Worm (Caenorhabditis elegans) whole organism, young adult: ENCODE measurements around the gene cdk-1.

ENCODE experiments used
- C06A6.2 ChIP-seq: fragments of 200-800 bp; sonication (Bioruptor generic); conservative IDR thresholded peaks from 2 replicates; pipeline ENCODE4 v1.3.6; 2022; ENCODE audit warnings: missing genetic modification characterization, missing compliant biosample characterization
- C17E4.6 ChIP-seq: fragments of 200-800 bp; sonication (Bioruptor generic); IDR thresholded peaks from 2 replicates; pipeline ENCODE4 v1.3.6; 2022; ENCODE audit warnings: missing genetic modification reagents, missing genetic modification characterization, missing compliant biosample characterization
- D2030.7 ChIP-seq: fragments of 200-800 bp; sonication (Bioruptor generic); IDR thresholded peaks from 2 replicates; pipeline ENCODE4 v1.3.6; 2022; ENCODE audit warnings: missing genetic modification reagents, missing genetic modification characterization, missing compliant biosample characterization
- F37B4.10 ChIP-seq: fragments of 200-800 bp; sonication (Bioruptor generic); IDR thresholded peaks from 2 replicates; pipeline ENCODE4 v1.3.6; 2022; ENCODE audit warnings: missing genetic modification characterization, missing compliant biosample characterization
- F49E8.2 ChIP-seq: sonication (generic microtip); optimal IDR thresholded peaks from 3 replicates; lab custom pipeline; 2017; ENCODE audit warnings: missing genetic modification characterization, mild to moderate bottlenecking, missing compliant biosample characterization, antibody characterized with exemption, moderate library complexity; ENCODE audit not compliant: insufficient read depth
- F55B11.4 ChIP-seq: sonication (generic microtip); optimal IDR thresholded peaks from 2 replicates; lab custom pipeline; 2016; ENCODE audit warnings: missing compliant biosample characterization, missing genetic modification characterization, borderline replicate concordance; ENCODE audit not compliant: insufficient read depth
- F57A8.1 ChIP-seq: fragments of 200-800 bp; sonication (Bioruptor generic); optimal IDR thresholded peaks from 2 replicates; lab custom pipeline; 2018; ENCODE audit warnings: mild to moderate bottlenecking, missing genetic modification characterization, moderate library complexity, missing compliant biosample characterization
- T07F8.4 ChIP-seq: sonication (generic microtip); optimal IDR thresholded peaks from 2 replicates; lab custom pipeline; 2016; ENCODE audit warnings: mild to moderate bottlenecking, missing genetic modification characterization, moderate library complexity, missing compliant biosample characterization
- T26A5.8 ChIP-seq: sonication (generic microtip); optimal IDR thresholded peaks from 2 replicates; lab custom pipeline; 2016; ENCODE audit warnings: missing genetic modification characterization, missing compliant biosample characterization
- Y53G8AR.9 ChIP-seq: fragments of 200-800 bp; sonication (Bioruptor generic); conservative IDR thresholded peaks from 2 replicates; pipeline ENCODE4 v1.3.6; 2022; ENCODE audit warnings: missing genetic modification reagents, missing genetic modification characterization, missing compliant biosample characterization
- Y67H2A.10 ChIP-seq: fragments of 200-800 bp; sonication (Bioruptor generic); conservative IDR thresholded peaks from 2 replicates; pipeline ENCODE4 v1.3.6; 2022; ENCODE audit warnings: missing genetic modification reagents, missing genetic modification characterization, missing compliant biosample characterization
- ZK185.1 ChIP-seq: sonication (generic microtip); optimal IDR thresholded peaks from 2 replicates; lab custom pipeline; 2016; ENCODE audit warnings: mild to moderate bottlenecking, missing genetic modification characterization, missing compliant biosample characterization; ENCODE audit not compliant: poor library complexity, severe bottlenecking
- akir-1 ChIP-seq: fragments of 200-800 bp; sonication (Bioruptor generic); optimal IDR thresholded peaks from 2 replicates; lab custom pipeline; 2018; ENCODE audit warnings: mild to moderate bottlenecking, missing genetic modification characterization, moderate library complexity, missing compliant biosample characterization
- aptf-2 ChIP-seq: fragments of 200-800 bp; sonication (Bioruptor generic); conservative IDR thresholded peaks from 2 replicates; pipeline ENCODE4 v1.3.6; 2022; ENCODE audit warnings: missing genetic modification reagents, missing genetic modification characterization, missing compliant biosample characterization
- atf-7 ChIP-seq: sonication (generic microtip); optimal IDR thresholded peaks from 2 replicates; lab custom pipeline; 2017; ENCODE audit warnings: mild to moderate bottlenecking, missing genetic modification characterization, missing compliant biosample characterization
- cebp-1 ChIP-seq, 2 experiments: fragments of 200-800 bp in 1 of 2; sonication (Bioruptor generic) in 1 of 2; sonication (generic microtip) in 1 of 2; IDR thresholded peaks in 1 of 2; optimal IDR thresholded peaks in 1 of 2; 2 replicates each; pipeline versions ENCODE4 v1.3.6 to Lab custom; 2017 to 2022; ENCODE audit warnings: missing compliant biosample characterization in 2 of 2, missing genetic modification characterization in 2 of 2, mild to moderate bottlenecking in 1 of 2, missing genetic modification reagents in 1 of 2, moderate library complexity in 1 of 2
- ceh-100 ChIP-seq: fragments of 200-800 bp; sonication (Bioruptor generic); IDR thresholded peaks from 2 replicates; pipeline ENCODE4 v1.3.6; 2022; ENCODE audit warnings: missing genetic modification reagents, missing genetic modification characterization, missing compliant biosample characterization
- ceh-27 ChIP-seq: fragments of 200-800 bp; sonication (Bioruptor generic); optimal IDR thresholded peaks from 2 replicates; lab custom pipeline; 2018; ENCODE audit warnings: mild to moderate bottlenecking, missing genetic modification characterization, moderate library complexity, missing compliant biosample characterization
- ceh-58 ChIP-seq: fragments of 200-800 bp; sonication (Bioruptor generic); IDR thresholded peaks from 2 replicates; pipeline ENCODE4 v1.3.6; 2022; ENCODE audit warnings: missing genetic modification characterization, missing compliant biosample characterization
- chd-7 ChIP-seq: sonication (generic microtip); optimal IDR thresholded peaks from 2 replicates; lab custom pipeline; 2016; ENCODE audit warnings: mild to moderate bottlenecking, missing genetic modification characterization, moderate library complexity, missing compliant biosample characterization
- dox-1 ChIP-seq: fragments of 200-800 bp; sonication (Bioruptor generic); IDR thresholded peaks from 2 replicates; pipeline ENCODE4 v1.3.6; 2022; ENCODE audit warnings: missing genetic modification reagents, missing genetic modification characterization, missing compliant biosample characterization
- egl-44 ChIP-seq: fragments of 200-800 bp; sonication (Bioruptor generic); IDR thresholded peaks from 2 replicates; pipeline ENCODE4 v1.3.6; 2022; ENCODE audit warnings: missing genetic modification reagents, missing genetic modification characterization, missing compliant biosample characterization
- fkh-3 ChIP-seq: sonication (generic microtip); optimal IDR thresholded peaks from 2 replicates; lab custom pipeline; 2016; ENCODE audit warnings: mild to moderate bottlenecking, missing genetic modification characterization, missing compliant biosample characterization
- gei-17 ChIP-seq: fragments of 200-800 bp; sonication (Bioruptor generic); optimal IDR thresholded peaks from 2 replicates; lab custom pipeline; 2018; ENCODE audit warnings: mild to moderate bottlenecking, missing genetic modification characterization, missing compliant biosample characterization
- him-1 ChIP-seq: sonication (generic microtip); optimal IDR thresholded peaks from 2 replicates; lab custom pipeline; 2016; ENCODE audit warnings: missing genotype, missing genetic modification reagents, missing genetic modification characterization, missing compliant biosample characterization
- hrde-1 ChIP-seq: sonication (generic microtip); optimal IDR thresholded peaks from 2 replicates; lab custom pipeline; 2016; ENCODE audit warnings: missing genetic modification characterization, mild to moderate bottlenecking, missing compliant biosample characterization, moderate library complexity, missing genotype, missing genetic modification reagents, borderline replicate concordance
- hsf-1 ChIP-seq: fragments of 200-800 bp; sonication (Bioruptor generic); IDR thresholded peaks from 2 replicates; pipeline ENCODE4 v1.3.6; 2022; ENCODE audit warnings: missing genetic modification reagents, missing genetic modification characterization, missing compliant biosample characterization
- let-526 ChIP-seq: fragments of 200-800 bp; sonication (Bioruptor generic); IDR thresholded peaks from 2 replicates; pipeline ENCODE4 v1.3.6; 2022; ENCODE audit warnings: missing genetic modification reagents, missing genetic modification characterization, missing compliant biosample characterization
- let-607 ChIP-seq, 2 experiments: fragments of 200-800 bp in 1 of 2; sonication (Bioruptor generic) in 1 of 2; sonication (generic microtip) in 1 of 2; optimal IDR thresholded peaks; 2 replicates each; lab custom pipeline; 2016 to 2018; ENCODE audit warnings: mild to moderate bottlenecking in 2 of 2, missing compliant biosample characterization in 2 of 2, missing genetic modification characterization in 2 of 2, moderate library complexity in 2 of 2, missing genotype in 1 of 2
- lin-26 ChIP-seq: fragments of 200-800 bp; sonication (Bioruptor generic); IDR thresholded peaks from 2 replicates; pipeline ENCODE4 v1.3.6; 2022; ENCODE audit warnings: missing genetic modification reagents, missing genetic modification characterization, missing compliant biosample characterization
- lin-54 ChIP-seq: fragments of 200-800 bp; sonication (Bioruptor generic); optimal IDR thresholded peaks from 2 replicates; lab custom pipeline; 2018; ENCODE audit warnings: mild to moderate bottlenecking, missing genetic modification characterization, missing compliant biosample characterization
- lsl-1 ChIP-seq: fragments of 200-800 bp; sonication (Bioruptor generic); optimal IDR thresholded peaks from 2 replicates; lab custom pipeline; 2018; ENCODE audit warnings: mild to moderate bottlenecking, missing genetic modification characterization, moderate library complexity, missing compliant biosample characterization
- madf-10 ChIP-seq: sonication (generic microtip); optimal IDR thresholded peaks from 2 replicates; lab custom pipeline; 2016; ENCODE audit warnings: mild to moderate bottlenecking, missing genetic modification characterization, missing compliant biosample characterization
- madf-3 ChIP-seq: fragments of 200-800 bp; sonication (Bioruptor generic); IDR thresholded peaks from 2 replicates; pipeline ENCODE4 v1.3.6; 2022; ENCODE audit warnings: missing genetic modification reagents, missing genetic modification characterization, missing compliant biosample characterization
- madf-6 ChIP-seq: fragments of 200-800 bp; sonication (Bioruptor generic); IDR thresholded peaks from 2 replicates; pipeline ENCODE4 v1.3.6; 2022; ENCODE audit warnings: missing genetic modification reagents, missing genetic modification characterization, missing compliant biosample characterization
- mcd-1 ChIP-seq: fragments of 200-800 bp; sonication (Bioruptor generic); IDR thresholded peaks from 2 replicates; pipeline ENCODE4 v1.3.6; 2022; ENCODE audit warnings: missing genetic modification reagents, missing genetic modification characterization, missing compliant biosample characterization
- mel-28 ChIP-seq: sonication (generic microtip); optimal IDR thresholded peaks from 2 replicates; lab custom pipeline; 2016; ENCODE audit warnings: borderline replicate concordance, mild to moderate bottlenecking, missing genetic modification characterization, missing compliant biosample characterization
- nfya-1 ChIP-seq: sonication (generic microtip); optimal IDR thresholded peaks from 2 replicates; lab custom pipeline; 2017; ENCODE audit warnings: antibody characterized with exemption, missing compliant biosample characterization, missing genetic modification characterization, borderline replicate concordance; ENCODE audit not compliant: insufficient read depth
- nhr-179 ChIP-seq: sonication (generic microtip); optimal IDR thresholded peaks from 2 replicates; lab custom pipeline; 2016; ENCODE audit warnings: mild to moderate bottlenecking, missing genetic modification characterization, missing compliant biosample characterization
- nhr-80 ChIP-seq: sonication (generic microtip); optimal IDR thresholded peaks from 2 replicates; lab custom pipeline; 2016; ENCODE audit warnings: missing genetic modification characterization, missing compliant biosample characterization
- nhr-90 ChIP-seq: sonication (generic microtip); optimal IDR thresholded peaks from 2 replicates; lab custom pipeline; 2016; ENCODE audit warnings: missing genotype, mild to moderate bottlenecking, missing genetic modification characterization, missing compliant biosample characterization
- pha-4 ChIP-seq: fragments of 150-350 bp; sonication (generic microtip); optimal IDR thresholded peaks from 2 replicates; lab custom pipeline; 2014; ENCODE audit warnings: missing biosample characterization, missing genetic modification reagents, missing genetic modification characterization
- rec-8 ChIP-seq, 2 experiments: sonication (generic microtip); optimal IDR thresholded peaks; 2 replicates each; lab custom pipeline; 2016; ENCODE audit warnings: mild to moderate bottlenecking in 2 of 2, missing genetic modification characterization in 2 of 2, missing genetic modification reagents in 2 of 2, missing genotype in 2 of 2, missing biosample characterization in 1 of 2, missing compliant biosample characterization in 1 of 2, moderate library complexity in 1 of 2
- snpc-1.1 ChIP-seq: sonication (generic microtip); optimal IDR thresholded peaks from 2 replicates; lab custom pipeline; 2017; ENCODE audit warnings: missing genetic modification characterization, mild to moderate bottlenecking, missing compliant biosample characterization, antibody characterized with exemption, moderate library complexity, missing genotype, missing genetic modification reagents; ENCODE audit not compliant: insufficient read depth
- snpc-4 ChIP-seq, 5 experiments: fragments of 150-350 bp in 1 of 5; sonication (generic microtip) in 4 of 5; optimal IDR thresholded peaks; 2 replicates each; lab custom pipeline; 2014 to 2018; ENCODE audit warnings: missing genetic modification characterization in 5 of 5, missing biosample characterization in 3 of 5, antibody characterized with exemption in 2 of 5, mild to moderate bottlenecking in 2 of 5, missing compliant biosample characterization in 2 of 5, missing genotype in 2 of 5, moderate library complexity in 2 of 5, missing genetic modification reagents in 1 of 5
- sptf-2 ChIP-seq: fragments of 200-800 bp; sonication (Bioruptor generic); optimal IDR thresholded peaks from 2 replicates; lab custom pipeline; 2018; ENCODE audit warnings: mild to moderate bottlenecking, missing genetic modification characterization, missing compliant biosample characterization
- ztf-18 ChIP-seq: sonication (generic microtip); optimal IDR thresholded peaks from 2 replicates; lab custom pipeline; 2016; ENCODE audit warnings: missing genotype, mild to moderate bottlenecking, missing genetic modification characterization, missing compliant biosample characterization
- ztf-6 ChIP-seq: fragments of 200-800 bp; sonication (Bioruptor generic); IDR thresholded peaks from 2 replicates; pipeline ENCODE4 v1.3.6; 2022; ENCODE audit warnings: missing genetic modification reagents, missing genetic modification characterization, missing compliant biosample characterization

The cdk-1 gene

DNA sequence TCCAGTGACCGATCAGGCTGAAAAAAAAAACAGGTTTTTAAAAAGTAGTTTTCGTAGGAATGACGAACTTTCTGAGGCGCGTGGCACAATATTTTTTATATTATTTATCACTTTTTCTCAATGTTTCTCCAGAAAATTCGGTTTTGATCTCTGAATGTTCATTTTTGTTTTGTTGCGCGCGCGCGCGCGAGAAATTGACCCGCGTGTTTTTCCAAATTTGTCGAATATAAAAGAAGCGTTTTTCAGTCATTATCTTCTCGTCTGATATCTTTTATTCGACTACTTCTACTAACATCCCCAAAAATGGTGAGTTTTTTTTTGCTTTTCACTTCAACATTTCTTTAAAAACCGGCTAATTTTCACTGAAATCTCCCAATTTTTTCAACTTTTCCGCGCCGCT is 11.6 kb downstream of the cdk-1 start, which contains the start of gene rmd-1 (continued):
- TF ChIP-seq snpc-4 (GFP tag; optimal IDR thresholded peaks at IDR 0.05; lab: Kevin White, UChicago) (no peak), snpc-4 (tag; optimal IDR thresholded peaks at IDR 0.05; lab: Kevin White, UChicago) (no peak), aptf-2 (GFP tag; lab: Robert Waterston, UW) (no peak), cebp-1 (GFP tag; IDR thresholded peaks at IDR 0.05; lab: Robert Waterston, UW) (no peak), cebp-1 (tag; optimal IDR thresholded peaks at IDR 0.05; lab: Kevin White, UChicago) (no peak), mel-28 (tag; lab: Kevin White, UChicago) (no peak), sptf-2 (no peak), gei-17 (GFP tag; lab: Kevin White, UChicago) (no peak), nfya-1 (no peak), madf-10 (no peak), akir-1 (GFP tag; lab: Kevin White, UChicago) (no peak), egl-44 (no peak), hrde-1 (tag; lab: Kevin White, UChicago) (no peak), hsf-1 (peak; percentile 94), mcd-1 (GFP tag; lab: Robert Waterston, UW) (no peak), ztf-6 (no peak), him-1 (tag; lab: Kevin White, UChicago) (no peak), madf-6 (peak; percentile 96), Y53G8AR.9 (GFP tag; lab: Robert Waterston, UW) (no peak), C17E4.6 (GFP tag; lab: Robert Waterston, UW) (0 out of 2 replicates have a peak, but pooled peaks have one; percentile 42), fkh-3 (tag; lab: Kevin White, UChicago) (no peak), T07F8.4 (tag; lab: Kevin White, UChicago) (no peak), F49E8.2 (tag; lab: Kevin White, UChicago) (no peak), let-526 (GFP tag; lab: Robert Waterston, UW) (no peak), F37B4.10 (GFP tag; lab: Robert Waterston, UW) (no peak), lsl-1 (GFP tag; lab: Kevin White, UChicago) (peak; percentile 54), nhr-90 (no peak), let-607 (tag; optimal IDR thresholded peaks at IDR 0.05; lab: Kevin White, UChicago) (no peak), rec-8 (tag; optimal IDR thresholded peaks at IDR 0.05; lab: Kevin White, UChicago) (no peak), ceh-58 (GFP tag; lab: Robert Waterston, UW) (no peak), ZK185.1 (tag; lab: Kevin White, UChicago) (no peak), F57A8.1 (no peak), Y67H2A.10 (GFP tag; lab: Robert Waterston, UW) (no peak), nhr-80 (tag; lab: Kevin White, UChicago) (no peak), chd-7 (tag; lab: Kevin White, UChicago) (no peak), ztf-18 (tag; lab: Kevin White, UChicago) (peak; percentile 2), D2030.7 (peak; percentile 57; the same call in 1 of the 2 replicates), ceh-27 (GFP tag; lab: Kevin White, UChicago) (no peak)
- TF ChIP-seq, all 124 proteins: peak for 25

DNA sequence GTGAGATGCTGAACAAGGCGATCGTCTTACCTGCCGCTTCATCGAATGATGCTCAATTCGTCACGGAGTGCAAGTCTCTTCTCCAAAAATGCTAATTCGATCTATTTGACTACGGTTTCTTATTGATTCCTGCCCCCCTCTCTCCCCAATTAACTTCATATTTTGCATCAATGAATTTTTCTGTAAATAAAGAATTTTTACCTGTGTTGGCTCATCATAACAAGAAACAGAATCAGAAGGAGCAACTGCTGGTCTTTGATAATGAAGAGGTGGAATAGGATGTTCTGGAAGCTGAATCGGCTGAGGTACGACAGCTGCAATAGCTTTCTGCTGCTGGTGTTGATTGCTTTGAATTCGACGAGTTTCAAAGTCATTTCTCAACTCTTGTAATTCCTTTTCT is 12.9 kb downstream of the cdk-1 start:
- no peak for TF ChIP-seq T26A5.8 (tag; lab: Kevin White, UChicago)
- peak; percentile 38; the same call in 1 of the 2 replicates for TF ChIP-seq lin-26
- no peak for TF ChIP-seq pha-4
- peak; percentile 44; the same call in 1 of the 2 replicates for TF ChIP-seq madf-3
- TF ChIP-seq snpc-1.1 (tag; lab: Kevin White, UChicago): no peak
- peak; percentile 46; the same call in 1 of the 2 replicates for TF ChIP-seq ceh-100 (GFP tag; lab: Robert Waterston, UW)
- no peak for TF ChIP-seq dox-1 (GFP tag; lab: Robert Waterston, UW)
- TF ChIP-seq C06A6.2 (GFP tag; lab: Robert Waterston, UW): no peak
- no peak for TF ChIP-seq nhr-179 (tag; lab: Kevin White, UChicago)
- TF ChIP-seq lin-54 (GFP tag; lab: Kevin White, UChicago): no peak
- TF ChIP-seq atf-7 (tag; lab: Kevin White, UChicago): no peak
- no peak for TF ChIP-seq F55B11.4
